Fruit fly (Drosophila melanogaster) whole organism, wandering third instar larva: Measurements from ENCODE around the gene CG33688.

Experiments used
- Dfd ChIP-seq: fragments of >200 bp; optimal IDR thresholded peaks from 2 replicates; lab custom pipeline; 2017; ENCODE audit warnings: missing biosample characterization, missing genetic modification characterization
- Mio ChIP-seq: sonication (Bioruptor generic); optimal IDR thresholded peaks from 2 replicates; lab custom pipeline; 2016; ENCODE audit warnings: missing biosample characterization, missing genetic modification characterization
- Myc ChIP-seq: fragments of >200 bp; optimal IDR thresholded peaks from 2 replicates; lab custom pipeline; 2017
- brk ChIP-seq: fragments of 200-800 bp; sonication (Bioruptor generic); optimal IDR thresholded peaks from 2 replicates; lab custom pipeline; 2016; ENCODE audit warnings: missing biosample characterization, mild to moderate bottlenecking, missing genetic modification characterization
- ey ChIP-seq: fragments of 200-800 bp; sonication (Bioruptor generic); optimal IDR thresholded peaks from 2 replicates; lab custom pipeline; 2016; ENCODE audit warnings: missing biosample characterization, missing genetic modification characterization
- jim ChIP-seq: fragments of 175-275, 200-325 bp; sonication (Bioruptor generic); optimal IDR thresholded peaks from 2 replicates; lab custom pipeline; 2016; ENCODE audit warnings: missing biosample characterization, mild to moderate bottlenecking, missing genetic modification characterization
- lola ChIP-seq: fragments of >200 bp; optimal IDR thresholded peaks from 2 replicates; lab custom pipeline; 2017; ENCODE audit warnings: missing biosample characterization, missing genetic modification characterization
- pan ChIP-seq: fragments of >200 bp; optimal IDR thresholded peaks from 2 replicates; lab custom pipeline; 2017
- psq ChIP-seq: fragments of 200-800 bp; sonication (Bioruptor generic); optimal IDR thresholded peaks from 3 replicates; lab custom pipeline; 2017; ENCODE audit warnings: missing biosample characterization, mild to moderate bottlenecking, missing genetic modification characterization, moderate library complexity
- usp ChIP-seq: fragments of >200 bp; optimal IDR thresholded peaks from 2 replicates; lab custom pipeline; 2017; ENCODE audit warnings: missing biosample characterization, missing genetic modification characterization

dm6 chr3L:16198920-16199319 is at the start of gene CG33688:
- TF ChIP-seq Dfd (no peak), usp (GFP tag; lab: Kevin White, UChicago) (no peak), Mio (GFP tag; lab: Kevin White, UChicago) (no peak), jim (GFP tag; lab: Kevin White, UChicago) (no peak), ey (GFP tag; lab: Kevin White, UChicago) (no peak), psq (GFP tag; lab: Kevin White, UChicago) (no peak), brk (GFP tag; lab: Kevin White, UChicago) (no peak), Myc (lab: Kevin White, UChicago) (no peak), pan (no peak), lola (no peak)
